Worm (Caenorhabditis elegans) whole organism, mixed stage, embryonic: ENCODE data around the gene D1025.10.

ENCODE experiments used
- M03D4.4 ChIP-seq: sonication (generic microtip); optimal IDR thresholded peaks from 2 replicates; lab custom pipeline; 2017; ENCODE audit warnings: mild to moderate bottlenecking, missing genetic modification characterization, missing compliant biosample characterization
- bed-3 ChIP-seq: fragments of 200-800 bp; sonication (Bioruptor generic); optimal IDR thresholded peaks from 3 replicates; lab custom pipeline; 2018; ENCODE audit warnings: mild to moderate bottlenecking, missing genetic modification characterization, moderate library complexity, missing compliant biosample characterization
- blmp-1 ChIP-seq: fragments of 150-350 bp; optimal IDR thresholded peaks from 2 replicates; lab custom pipeline; 2014; ENCODE audit warnings: missing biosample characterization, missing genetic modification characterization
- ceh-39 ChIP-seq: fragments of 150-350 bp; optimal IDR thresholded peaks from 2 replicates; lab custom pipeline; 2014; ENCODE audit warnings: missing biosample characterization, missing genetic modification characterization
- ceh-43 ChIP-seq: fragments of 200-800 bp; sonication (Bioruptor generic); optimal IDR thresholded peaks from 2 replicates; lab custom pipeline; 2018; ENCODE audit warnings: mild to moderate bottlenecking, missing genetic modification characterization, moderate library complexity, missing compliant biosample characterization
- ceh-83 ChIP-seq: fragments of 200-800 bp; sonication (Bioruptor generic); optimal IDR thresholded peaks from 2 replicates; lab custom pipeline; 2018; ENCODE audit warnings: mild to moderate bottlenecking, missing genetic modification characterization, missing compliant biosample characterization
- ces-1 ChIP-seq: fragments of 150-350 bp; optimal IDR thresholded peaks from 2 replicates; lab custom pipeline; 2014; ENCODE audit warnings: missing biosample characterization, missing genetic modification reagents, missing genetic modification characterization
- cnd-1 ChIP-seq: fragments of 200-800 bp; sonication (Bioruptor generic); optimal IDR thresholded peaks from 2 replicates; lab custom pipeline; 2018; ENCODE audit warnings: mild to moderate bottlenecking, missing genetic modification characterization, missing compliant biosample characterization
- drap-1 ChIP-seq: fragments of 200-800 bp; sonication (Bioruptor generic); optimal IDR thresholded peaks from 3 replicates; lab custom pipeline; 2018; ENCODE audit warnings: mild to moderate bottlenecking, missing genetic modification characterization, missing compliant biosample characterization
- elt-1 ChIP-seq: sonication (generic microtip); optimal IDR thresholded peaks from 2 replicates; lab custom pipeline; 2017; ENCODE audit warnings: missing genetic modification characterization, mild to moderate bottlenecking, missing compliant biosample characterization, antibody characterized with exemption, moderate library complexity, borderline replicate concordance; ENCODE audit not compliant: insufficient read depth
- elt-3 ChIP-seq: fragments of 150-350 bp; optimal IDR thresholded peaks from 2 replicates; lab custom pipeline; 2014; ENCODE audit warnings: missing biosample characterization, missing genetic modification characterization
- flh-1 ChIP-seq: fragments of 200-800 bp; sonication (Bioruptor generic); optimal IDR thresholded peaks from 2 replicates; lab custom pipeline; 2018; ENCODE audit warnings: mild to moderate bottlenecking, missing genetic modification characterization, moderate library complexity, missing compliant biosample characterization
- ham-2 ChIP-seq: fragments of 200-800 bp; sonication (Bioruptor generic); optimal IDR thresholded peaks from 2 replicates; lab custom pipeline; 2018; ENCODE audit warnings: mild to moderate bottlenecking, missing genetic modification characterization, missing compliant biosample characterization
- hlh-1 ChIP-seq: fragments of 150-350 bp; optimal IDR thresholded peaks from 2 replicates; lab custom pipeline; 2014; ENCODE audit warnings: missing biosample characterization, missing genetic modification reagents, missing genetic modification characterization
- lin-13 ChIP-seq: fragments of 150-350 bp; optimal IDR thresholded peaks from 2 replicates; lab custom pipeline; 2014; ENCODE audit warnings: missing biosample characterization, missing genetic modification characterization
- lin-32 ChIP-seq: fragments of 200-800 bp; sonication (Bioruptor generic); optimal IDR thresholded peaks from 2 replicates; lab custom pipeline; 2018; ENCODE audit warnings: mild to moderate bottlenecking, missing genetic modification characterization, missing compliant biosample characterization
- lsy-2 ChIP-seq: fragments of 150-350 bp; optimal IDR thresholded peaks from 2 replicates; lab custom pipeline; 2014; ENCODE audit warnings: missing biosample characterization, missing genetic modification characterization
- mab-5 ChIP-seq: fragments of 150-350 bp; optimal IDR thresholded peaks from 2 replicates; lab custom pipeline; 2014; ENCODE audit warnings: missing biosample characterization, missing genetic modification characterization
- mep-1 ChIP-seq: fragments of 150-350 bp; optimal IDR thresholded peaks from 2 replicates; lab custom pipeline; 2017; ENCODE audit warnings: missing biosample characterization, missing genetic modification reagents, missing genetic modification characterization, inconsistent platforms
- nhr-12 ChIP-seq: fragments of 150-350 bp; optimal IDR thresholded peaks from 2 replicates; lab custom pipeline; 2014; ENCODE audit warnings: missing biosample characterization, missing genetic modification characterization
- nhr-2 ChIP-seq: fragments of 150-350 bp; optimal IDR thresholded peaks from 2 replicates; lab custom pipeline; 2014; ENCODE audit warnings: missing biosample characterization, missing genetic modification characterization
- nhr-237 ChIP-seq: fragments of 150-350 bp; optimal IDR thresholded peaks from 2 replicates; lab custom pipeline; 2014; ENCODE audit warnings: missing biosample characterization, missing genetic modification characterization
- nhr-28 ChIP-seq: fragments of 150-350 bp; optimal IDR thresholded peaks from 2 replicates; lab custom pipeline; 2014; ENCODE audit warnings: missing biosample characterization, missing genetic modification characterization
- nhr-76 ChIP-seq: sonication (generic microtip); optimal IDR thresholded peaks from 2 replicates; lab custom pipeline; 2017; ENCODE audit warnings: missing biosample characterization, missing genetic modification characterization
- pha-4 ChIP-seq: fragments of 150-350 bp; optimal IDR thresholded peaks from 2 replicates; lab custom pipeline; 2018; ENCODE audit warnings: missing biosample characterization, missing genetic modification reagents, missing genetic modification characterization
- snpc-4 ChIP-seq: fragments of 150-350 bp; optimal IDR thresholded peaks from 2 replicates; lab custom pipeline; 2014; ENCODE audit warnings: missing biosample characterization, missing genetic modification characterization
- sptf-1 ChIP-seq: sonication (generic microtip); optimal IDR thresholded peaks from 2 replicates; lab custom pipeline; 2017; ENCODE audit warnings: mild to moderate bottlenecking, missing genetic modification characterization, moderate library complexity, missing compliant biosample characterization
- tbx-8 ChIP-seq: fragments of 200-800 bp; sonication (Bioruptor generic); optimal IDR thresholded peaks from 2 replicates; lab custom pipeline; 2018; ENCODE audit warnings: mild to moderate bottlenecking, missing genetic modification characterization, moderate library complexity, missing compliant biosample characterization
- unc-120 ChIP-seq: sonication (generic microtip); optimal IDR thresholded peaks from 2 replicates; lab custom pipeline; 2017; ENCODE audit warnings: missing genetic modification characterization, missing compliant biosample characterization; ENCODE audit not compliant: poor library complexity, severe bottlenecking
- unc-39 ChIP-seq: fragments of 150-350 bp; optimal IDR thresholded peaks from 2 replicates; lab custom pipeline; 2014; ENCODE audit warnings: missing biosample characterization, missing genetic modification characterization
- unc-62 ChIP-seq: fragments of 150-350 bp; optimal IDR thresholded peaks from 2 replicates; lab custom pipeline; 2014; ENCODE audit warnings: missing biosample characterization, missing genetic modification reagents, missing genetic modification characterization
- zip-8 ChIP-seq: fragments of 150-350 bp; optimal IDR thresholded peaks from 2 replicates; lab custom pipeline; 2014; ENCODE audit warnings: missing biosample characterization, missing genetic modification characterization
- ztf-11 ChIP-seq: fragments of 150-350 bp; optimal IDR thresholded peaks from 2 replicates; lab custom pipeline; 2014; ENCODE audit warnings: missing biosample characterization, missing genetic modification characterization

D1025.10 gene

ce11 chrX:14537625-14538024 is 21.0 kb downstream of the D1025.10 start:
- TF ChIP-seq lin-13 (tag; lab: Kevin White, UChicago) (no peak), nhr-76 (tag; lab: Kevin White, UChicago) (no peak), ceh-43 (GFP tag; lab: Kevin White, UChicago) (no peak), unc-120 (no peak), bed-3 (GFP tag; lab: Kevin White, UChicago) (no peak)

ce11 chrX:14539468-14539867 is 22.8 kb downstream of the D1025.10 start:
- no peak for TF ChIP-seq nhr-237

- TF ChIP-seq elt-3 (tag; lab: Kevin White, UChicago) (no peak), nhr-76 (tag; lab: Kevin White, UChicago) (no peak), lin-32 (GFP tag; lab: Kevin White, UChicago) (no peak), ceh-43 (GFP tag; lab: Kevin White, UChicago) (no peak), snpc-4 (tag; lab: Kevin White, UChicago) (no peak), unc-120 (no peak), unc-62 (GFP tag; lab: Kevin White, UChicago) (no peak), nhr-237 (no peak), ham-2 (GFP tag; lab: Kevin White, UChicago) (no peak), zip-8 (no peak), ces-1 (GFP tag; lab: Kevin White, UChicago) (no peak), drap-1 (GFP tag; lab: Kevin White, UChicago) (no peak), nhr-2 (tag; lab: Kevin White, UChicago) (no peak), unc-39 (no peak), nhr-12 (no peak)
- TF ChIP-seq, all 35 proteins: peak for 0
Observed at ce11 chrX:14541992-14542391, 25.3 kb downstream of the D1025.10 start, which contains the start of gene fbxa-81. Gene fbxa-81, minus strand, starts transcription at chrX:14542092.

- TF ChIP-seq nhr-28 (tag; lab: Kevin White, UChicago) (no peak), ztf-11 (tag; lab: Kevin White, UChicago) (no peak), cnd-1 (no peak), unc-120 (no peak), sptf-1 (no peak), blmp-1 (tag; lab: Kevin White, UChicago) (no peak), bed-3 (GFP tag; lab: Kevin White, UChicago) (no peak), ceh-83 (GFP tag; lab: Kevin White, UChicago) (no peak), nhr-12 (no peak), hlh-1 (no peak), lin-13 (tag; lab: Kevin White, UChicago) (no peak)
Observed at ce11 chrX:14543224-14543623, 26.6 kb downstream of the D1025.10 start, which contains the start of gene T24C2.3. Gene T24C2.3, plus strand, starts transcription at chrX:14543524.

- TF ChIP-seq nhr-12 = no peak
- no peak for TF ChIP-seq ceh-39
- no peak for TF ChIP-seq pha-4
- no peak for TF ChIP-seq lin-13 (tag; lab: Kevin White, UChicago)
- no peak for TF ChIP-seq lsy-2 (tag; lab: Kevin White, UChicago)
- TF ChIP-seq hlh-1 = no peak
- no peak for TF ChIP-seq flh-1 (GFP tag; lab: Kevin White, UChicago)
- no peak for TF ChIP-seq ham-2 (GFP tag; lab: Kevin White, UChicago)
- no peak for TF ChIP-seq unc-39
- TF ChIP-seq bed-3 (GFP tag; lab: Kevin White, UChicago) = no peak
- TF ChIP-seq ztf-11 (tag; lab: Kevin White, UChicago) = no peak
- no peak for TF ChIP-seq M03D4.4 (tag; lab: Kevin White, UChicago)
- TF ChIP-seq mep-1 (tag; lab: Kevin White, UChicago) = no peak
- no peak for TF ChIP-seq tbx-8 (GFP tag; lab: Kevin White, UChicago)
- no peak for TF ChIP-seq elt-3 (tag; lab: Kevin White, UChicago)
- TF ChIP-seq unc-62 (GFP tag; lab: Kevin White, UChicago) = no peak
Observed at ce11 chrX:14545543-14545942, 28.9 kb downstream of the D1025.10 start, which contains the start of gene enri-2. Gene enri-2, plus strand, starts transcription at chrX:14545843.

ce11 chrX:14549709-14550199 is 33.1 kb downstream of the D1025.10 start, which contains the start of gene ram-5:
Gene ram-5, plus strand, starts transcription at chrX:14550149.
- TF ChIP-seq M03D4.4 (tag; lab: Kevin White, UChicago) = no peak
- no peak for TF ChIP-seq drap-1 (GFP tag; lab: Kevin White, UChicago)
- no peak for TF ChIP-seq lsy-2 (tag; lab: Kevin White, UChicago)
- no peak for TF ChIP-seq ces-1 (GFP tag; lab: Kevin White, UChicago)
- TF ChIP-seq elt-1 = no peak
- no peak for TF ChIP-seq unc-62 (GFP tag; lab: Kevin White, UChicago)
- TF ChIP-seq ceh-39 = no peak
- no peak for TF ChIP-seq nhr-12
- no peak for TF ChIP-seq zip-8
- TF ChIP-seq mab-5 = no peak
- no peak for TF ChIP-seq bed-3 (GFP tag; lab: Kevin White, UChicago)
- TF ChIP-seq cnd-1 = no peak
- no peak for TF ChIP-seq blmp-1 (tag; lab: Kevin White, UChicago)
